Fruit fly (Drosophila melanogaster): ENCODE results near the gene CG9095.

CG9095 gene

DNA sequence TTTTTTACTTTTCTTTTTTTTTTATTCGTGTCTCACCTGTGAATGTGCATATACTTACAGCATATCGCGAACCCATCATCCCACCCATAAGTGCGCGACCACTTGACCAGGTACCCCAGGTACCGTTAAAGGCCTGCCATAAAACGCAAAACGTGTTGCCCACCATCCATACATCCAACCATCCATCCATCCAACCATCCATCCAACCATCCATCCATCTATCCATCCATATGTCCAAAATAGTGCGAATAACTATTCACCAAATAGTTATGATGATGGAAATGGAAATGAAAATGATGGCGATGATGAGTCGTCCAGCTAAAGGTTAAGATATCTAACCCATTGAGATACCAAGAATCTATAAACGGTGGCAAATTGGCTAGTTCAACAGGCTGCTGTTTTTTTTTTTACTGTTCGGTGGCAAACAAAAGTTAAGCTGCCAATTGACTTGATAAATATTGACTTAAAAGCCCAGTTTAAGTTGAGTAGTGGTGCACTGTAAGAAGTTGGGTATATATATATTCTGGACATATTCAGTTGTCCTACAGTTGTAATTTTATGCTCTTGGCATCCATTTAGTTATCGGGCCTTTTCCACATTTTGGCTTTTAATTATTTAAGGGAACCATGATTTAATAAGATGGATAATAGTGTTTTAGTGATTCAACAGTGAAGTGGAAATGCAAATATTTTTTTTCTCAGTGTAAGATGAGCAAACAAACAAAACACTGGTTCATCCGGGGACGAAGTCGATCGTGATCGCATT, 35.0 kb downstream of the CG9095 start (continued):
- TF ChIP-seq CoRest (tag; optimal IDR thresholded peaks at IDR 0.05) (peak; percentile 14), HLH4C (GFP tag; IDR thresholded peaks at IDR 0.05; ENCODE audit: partially characterized antibody) (no peak), Bgb (GFP tag; IDR thresholded peaks at IDR 0.05; ENCODE audit: partially characterized antibody) (no peak), ham (GFP tag; IDR thresholded peaks at IDR 0.05) (no peak), fd3F (GFP tag; optimal IDR thresholded peaks at IDR 0.05) (no peak), CG13424 (tag; optimal IDR thresholded peaks at IDR 0.05) (peak; percentile 19), Med (GFP tag) (peak; percentile 77), CG2712 (tag; optimal IDR thresholded peaks at IDR 0.05) (peak; percentile 1), CG31388 (GFP tag; optimal IDR thresholded peaks at IDR 0.05) (no peak), zen (tag; optimal IDR thresholded peaks at IDR 0.05) (no peak), Hr51 (GFP tag; optimal IDR thresholded peaks at IDR 0.05) (peak in 1 of 2 experiments; percentile 19), CG17361 (GFP tag; IDR thresholded peaks at IDR 0.05) (0 out of 3 replicates have a peak, but pooled peaks have one; percentile 17), tio (GFP tag; optimal IDR thresholded peaks at IDR 0.05) (no peak), CG32767 (GFP tag; IDR thresholded peaks at IDR 0.05) (no peak), Ets65A (GFP tag) (peak; percentile 39), Tbp (GFP tag; optimal IDR thresholded peaks at IDR 0.05) (no peak), BtbVII (GFP tag; optimal IDR thresholded peaks at IDR 0.05) (no peak), CG15696 (tag; optimal IDR thresholded peaks at IDR 0.05) (no peak), gem (tag; optimal IDR thresholded peaks at IDR 0.05) (peak; percentile 44), NK7.1 (GFP tag; optimal IDR thresholded peaks at IDR 0.05) (no peak), Dip3 (GFP tag; optimal IDR thresholded peaks at IDR 0.05) (no peak), Ptx1 (GFP tag; IDR thresholded peaks at IDR 0.05) (peak; percentile 22; the same call in 1 of the 2 replicates)

DNA sequence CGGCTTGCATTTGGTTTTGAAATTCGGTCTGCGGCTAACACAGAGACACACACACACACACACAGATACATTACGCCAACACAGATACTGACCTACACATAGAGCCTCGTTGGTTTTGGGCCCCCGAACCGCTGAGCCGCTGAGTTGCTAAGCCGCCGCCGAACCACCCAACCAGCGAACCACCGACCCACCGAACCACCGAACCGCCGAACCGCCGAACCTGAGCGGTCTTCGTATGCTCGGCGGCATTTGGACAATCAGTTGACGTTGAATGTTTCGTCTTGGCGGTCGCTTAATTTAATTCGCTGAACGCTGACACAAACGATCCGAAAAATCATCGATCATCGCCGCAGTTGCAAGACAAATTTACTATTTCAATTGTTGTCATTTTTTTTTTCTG, 37.5 kb downstream of the CG9095 start, which contains the start of gene drd:
Gene drd (plus strand): TSS at position 258 of the 400 bp plus-strand sequence.
- TF ChIP-seq CG5180 (GFP tag; optimal IDR thresholded peaks at IDR 0.05), result peak; percentile 79
- no peak for TF ChIP-seq CG10267 (tag; optimal IDR thresholded peaks at IDR 0.05)
- TF ChIP-seq caup (GFP tag; optimal IDR thresholded peaks at IDR 0.05; ENCODE audit: severe bottlenecking), result no peak
- TF ChIP-seq her (GFP tag; optimal IDR thresholded peaks at IDR 0.05), result no peak
- TF ChIP-seq danr (GFP tag; IDR thresholded peaks at IDR 0.05), result no peak
- TF ChIP-seq sr (GFP tag; IDR thresholded peaks at IDR 0.05), result 0 out of 3 replicates have a peak, but pooled peaks have one; percentile 8
- no peak for TF ChIP-seq sc (optimal IDR thresholded peaks at IDR 0.05)
- TF ChIP-seq sc (GFP tag; optimal IDR thresholded peaks at IDR 0.05), result no peak
- no peak for TF ChIP-seq CTCF (GFP tag; optimal IDR thresholded peaks at IDR 0.05)
- peak; percentile 71 for TF ChIP-seq Med (GFP tag)
- TF ChIP-seq Fer1 (GFP tag; optimal IDR thresholded peaks at IDR 0.05), result no peak
- TF ChIP-seq CG3995 (GFP tag; optimal IDR thresholded peaks at IDR 0.05), result no peak
- peak; percentile 13 for TF ChIP-seq CG15514 (GFP tag; optimal IDR thresholded peaks at IDR 0.05)
- peak; percentile 89 for TF ChIP-seq Deaf1 (tag; optimal IDR thresholded peaks at IDR 0.05)
- TF ChIP-seq Meics (GFP tag; optimal IDR thresholded peaks at IDR 0.05), result no peak
- TF ChIP-seq CG10462 (GFP tag; optimal IDR thresholded peaks at IDR 0.05), result no peak
- peak; percentile 40; the same call in 1 of the 3 replicates for TF ChIP-seq CG14050 (GFP tag; IDR thresholded peaks at IDR 0.05)
- TF ChIP-seq lilli (GFP tag; optimal IDR thresholded peaks at IDR 0.05), result no peak
- no peak for TF ChIP-seq Atf-2 (GFP tag; optimal IDR thresholded peaks at IDR 0.05)
- TF ChIP-seq CG13894 (tag; optimal IDR thresholded peaks at IDR 0.05), result peak; percentile 13
- TF ChIP-seq Aef1 (GFP tag; IDR thresholded peaks at IDR 0.05), result no peak
- no peak for TF ChIP-seq Gug (GFP tag; IDR thresholded peaks at IDR 0.05)
- no peak for TF ChIP-seq pan (optimal IDR thresholded peaks at IDR 0.05)
- no peak for TF ChIP-seq pan (GFP tag; optimal IDR thresholded peaks at IDR 0.05 in 1 of 2, IDR thresholded peaks at IDR 0.05 in 1 of 2)
- no peak for TF ChIP-seq Hsf (GFP tag; optimal IDR thresholded peaks at IDR 0.05)
- no peak for TF ChIP-seq Dad (GFP tag; optimal IDR thresholded peaks at IDR 0.05)
- TF ChIP-seq cg (GFP tag; optimal IDR thresholded peaks at IDR 0.05), result peak; percentile 42
- TF ChIP-seq Ets65A (GFP tag), result no peak
- no peak for TF ChIP-seq CG10366 (GFP tag; IDR thresholded peaks at IDR 0.05)
- no peak for TF ChIP-seq Asciz (GFP tag; optimal IDR thresholded peaks at IDR 0.05)
- no peak for TF ChIP-seq HLH3B (GFP tag; IDR thresholded peaks at IDR 0.05)
